Worm (Caenorhabditis elegans) whole organism, L3 larva: Measurements from ENCODE around the gene lron-15.

ENCODE experiments used
- R02D3.7 ChIP-seq: fragments of 150-350 bp; optimal IDR thresholded peaks from 2 replicates; lab custom pipeline; 2014; ENCODE audit warnings: missing biosample characterization, missing genetic modification characterization
- ZK546.5 ChIP-seq: sonication (generic microtip); optimal IDR thresholded peaks from 2 replicates; lab custom pipeline; 2017; ENCODE audit warnings: missing biosample characterization, missing genetic modification characterization
- aly-2 ChIP-seq: fragments of 150-350 bp; optimal IDR thresholded peaks from 2 replicates; lab custom pipeline; 2014; ENCODE audit warnings: missing biosample characterization, missing genetic modification characterization
- ama-1 ChIP-seq: fragments of 150-350 bp; optimal IDR thresholded peaks from 2 replicates; lab custom pipeline; 2018
- ceh-16 ChIP-seq: sonication (generic microtip); optimal IDR thresholded peaks from 2 replicates; lab custom pipeline; 2017; ENCODE audit warnings: missing biosample characterization, missing genetic modification characterization
- ceh-28 ChIP-seq: fragments of 150-350 bp; optimal IDR thresholded peaks from 2 replicates; lab custom pipeline; 2014; ENCODE audit warnings: missing biosample characterization, missing genetic modification reagents, missing genetic modification characterization
- ceh-82 ChIP-seq: fragments of 150-350 bp; optimal IDR thresholded peaks from 2 replicates; lab custom pipeline; 2014; ENCODE audit warnings: missing biosample characterization, missing genetic modification characterization
- ceh-9 ChIP-seq: sonication (generic microtip); optimal IDR thresholded peaks from 2 replicates; lab custom pipeline; 2018; ENCODE audit warnings: missing biosample characterization, missing genetic modification characterization
- daf-12 ChIP-seq: fragments of 150-350 bp; optimal IDR thresholded peaks from 2 replicates; lab custom pipeline; 2014; ENCODE audit warnings: missing biosample characterization, missing genetic modification reagents, missing genetic modification characterization
- egl-27 ChIP-seq: sonication (generic microtip); optimal IDR thresholded peaks from 4 replicates; lab custom pipeline; 2017; ENCODE audit warnings: missing biosample characterization, missing genetic modification reagents, missing genetic modification characterization
- egl-5 ChIP-seq: fragments of 150-350 bp; optimal IDR thresholded peaks from 2 replicates; lab custom pipeline; 2017; ENCODE audit warnings: missing biosample characterization, missing genetic modification reagents, missing genetic modification characterization, inconsistent platforms
- elt-1 ChIP-seq: fragments of 150-350 bp; optimal IDR thresholded peaks from 2 replicates; lab custom pipeline; 2014; ENCODE audit warnings: missing biosample characterization, missing genetic modification characterization
- elt-3 ChIP-seq, 3 experiments: fragments of 150-350 bp in 1 of 3; sonication (generic microtip) in 2 of 3; optimal IDR thresholded peaks; 2 replicates in 2 of 3; 4 replicates in 1 of 3; lab custom pipeline; 2014 to 2017; ENCODE audit warnings: missing biosample characterization in 3 of 3, missing genetic modification characterization in 3 of 3
- eor-1 ChIP-seq, 2 experiments: fragments of 150-350 bp; optimal IDR thresholded peaks; 2 replicates each; lab custom pipeline; 2014 to 2018; ENCODE audit warnings: missing biosample characterization in 2 of 2, missing genetic modification characterization in 2 of 2
- fkh-10 ChIP-seq: sonication (generic microtip); optimal IDR thresholded peaks from 2 replicates; lab custom pipeline; 2017; ENCODE audit warnings: missing biosample characterization, missing genetic modification reagents, missing genetic modification characterization
- fos-1 ChIP-seq: fragments of 150-350 bp; optimal IDR thresholded peaks from 2 replicates; lab custom pipeline; 2014; ENCODE audit warnings: missing biosample characterization, missing genetic modification characterization
- hmg-11 ChIP-seq: sonication (generic microtip); optimal IDR thresholded peaks from 2 replicates; lab custom pipeline; 2016; ENCODE audit warnings: missing genetic modification characterization, missing compliant biosample characterization
- jun-1 ChIP-seq: fragments of 150-350 bp; optimal IDR thresholded peaks from 2 replicates; lab custom pipeline; 2014; ENCODE audit warnings: missing biosample characterization, missing genetic modification reagents, missing genetic modification characterization
- lin-15B ChIP-seq: fragments of 150-350 bp; optimal IDR thresholded peaks from 2 replicates; lab custom pipeline; 2014; ENCODE audit warnings: missing biosample characterization, missing genetic modification characterization
- lsy-12 ChIP-seq: sonication (generic microtip); optimal IDR thresholded peaks from 2 replicates; lab custom pipeline; 2016; ENCODE audit warnings: mild to moderate bottlenecking, missing genetic modification characterization, missing compliant biosample characterization
- mdl-1 ChIP-seq: fragments of 150-350 bp; optimal IDR thresholded peaks from 2 replicates; lab custom pipeline; 2014; ENCODE audit warnings: missing biosample characterization, missing genetic modification characterization
- mml-1 ChIP-seq: fragments of 150-350 bp; sonication (generic microtip); optimal IDR thresholded peaks from 3 replicates; lab custom pipeline; 2014; ENCODE audit warnings: missing biosample characterization, missing genetic modification characterization
- nfya-1 ChIP-seq: sonication (generic microtip); optimal IDR thresholded peaks from 2 replicates; lab custom pipeline; 2017; ENCODE audit warnings: missing genetic modification characterization, mild to moderate bottlenecking, missing compliant biosample characterization, antibody characterized with exemption, moderate library complexity; ENCODE audit not compliant: insufficient read depth
- nhr-11 ChIP-seq: fragments of 150-350 bp; optimal IDR thresholded peaks from 2 replicates; lab custom pipeline; 2014; ENCODE audit warnings: missing biosample characterization, missing genetic modification characterization
- nhr-12 ChIP-seq: fragments of 150-350 bp; optimal IDR thresholded peaks from 2 replicates; lab custom pipeline; 2014; ENCODE audit warnings: missing biosample characterization, missing genetic modification characterization
- nhr-23 ChIP-seq: fragments of 150-350 bp; optimal IDR thresholded peaks from 2 replicates; lab custom pipeline; 2014; ENCODE audit warnings: missing biosample characterization, missing genetic modification reagents, missing genetic modification characterization
- nhr-25 ChIP-seq: sonication (generic microtip); optimal IDR thresholded peaks from 2 replicates; lab custom pipeline; 2017; ENCODE audit warnings: missing biosample characterization, missing genetic modification characterization
- nhr-43 ChIP-seq: sonication (generic microtip); optimal IDR thresholded peaks from 2 replicates; lab custom pipeline; 2016; ENCODE audit warnings: mild to moderate bottlenecking, missing genetic modification characterization, missing compliant biosample characterization; ENCODE audit not compliant: poor library complexity, severe bottlenecking
- nhr-67 ChIP-seq: fragments of 150-350 bp; optimal IDR thresholded peaks from 2 replicates; lab custom pipeline; 2014; ENCODE audit warnings: missing biosample characterization, missing genetic modification characterization
- nhr-76 ChIP-seq: fragments of 150-350 bp; sonication (generic microtip); optimal IDR thresholded peaks from 5 replicates; lab custom pipeline; 2014; ENCODE audit warnings: missing biosample characterization, missing genetic modification characterization
- sea-2 ChIP-seq: fragments of 150-350 bp; sonication (generic microtip); optimal IDR thresholded peaks from 4 replicates; lab custom pipeline; 2014; ENCODE audit warnings: missing biosample characterization, missing genetic modification reagents, missing genetic modification characterization
- skn-1 ChIP-seq: fragments of 150-350 bp; optimal IDR thresholded peaks from 2 replicates; lab custom pipeline; 2014; ENCODE audit warnings: missing biosample characterization, missing genetic modification characterization
- tbx-2 ChIP-seq: sonication (generic microtip); optimal IDR thresholded peaks from 2 replicates; lab custom pipeline; 2016; ENCODE audit warnings: mild to moderate bottlenecking, missing genetic modification characterization, missing compliant biosample characterization
- unc-62 ChIP-seq: fragments of 150-350 bp; sonication (generic microtip); optimal IDR thresholded peaks from 4 replicates; lab custom pipeline; 2014; ENCODE audit warnings: missing biosample characterization, missing genetic modification reagents, missing genetic modification characterization
- zag-1 ChIP-seq: fragments of 150-350 bp; optimal IDR thresholded peaks from 2 replicates; lab custom pipeline; 2014; ENCODE audit warnings: missing biosample characterization, missing genetic modification characterization
- ztf-11 ChIP-seq: fragments of 150-350 bp; optimal IDR thresholded peaks from 2 replicates; lab custom pipeline; 2014; ENCODE audit warnings: missing biosample characterization, missing genetic modification characterization

Gene lron-15

ce11 chrII:6513357-6513756, 31.3 kb downstream of the lron-15 start:
- TF ChIP-seq nhr-23 (tag; lab: Kevin White, UChicago) (no peak), nhr-11 (tag; lab: Kevin White, UChicago) (no peak), skn-1 (tag; lab: Kevin White, UChicago) (no peak), mdl-1 (tag; lab: Kevin White, UChicago) (no peak), nhr-25 (tag; lab: Kevin White, UChicago) (no peak), egl-27 (tag; lab: Kevin White, UChicago) (no peak), elt-3 (tag; optimal IDR thresholded peaks at IDR 0.05; lab: Kevin White, UChicago) (no peak)

DNA sequence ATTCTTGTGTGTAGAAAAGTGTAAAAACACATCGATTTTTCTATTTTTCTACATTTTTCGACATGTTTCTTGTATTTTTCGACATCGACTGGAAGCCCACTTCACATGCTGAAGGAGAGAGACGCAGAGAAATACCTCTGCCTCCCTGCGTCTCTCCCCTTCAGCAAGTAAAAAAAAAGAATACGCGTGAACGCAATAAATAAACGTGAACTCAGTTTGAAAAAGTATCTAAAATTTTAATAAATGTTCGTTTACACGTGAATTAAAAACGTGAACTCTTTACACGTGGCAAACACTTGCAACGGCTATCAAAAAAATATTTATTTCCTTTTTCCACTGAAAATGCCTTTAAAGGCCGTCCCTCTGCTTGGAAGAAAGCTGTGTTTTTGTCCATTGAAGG, 41.9 kb downstream of the lron-15 start, which contains the start of gene R05G9.1:
R05G9.1 (plus strand) TSS at position 343 of the 400 bp plus-strand sequence.
- TF ChIP-seq daf-12, result no peak
- no peak for TF ChIP-seq ceh-82 (tag; lab: Kevin White, UChicago)
- no peak for TF ChIP-seq ceh-28 (tag; lab: Kevin White, UChicago)
- TF ChIP-seq hmg-11, result no peak
- TF ChIP-seq tbx-2, result no peak
- no peak for TF ChIP-seq mml-1 (tag; lab: Kevin White, UChicago)
- no peak for TF ChIP-seq nhr-12 (tag; lab: Kevin White, UChicago)
- TF ChIP-seq aly-2 (tag; lab: Kevin White, UChicago), result no peak
- TF ChIP-seq nfya-1, result no peak
- TF ChIP-seq ceh-16 (tag; lab: Kevin White, UChicago), result no peak
- no peak for TF ChIP-seq elt-1 (tag; lab: Kevin White, UChicago)
- TF ChIP-seq skn-1 (tag; lab: Kevin White, UChicago), result no peak
- TF ChIP-seq lin-15B (tag; lab: Kevin White, UChicago), result no peak
- TF ChIP-seq ceh-9, result no peak
- TF ChIP-seq lsy-12 (tag; lab: Kevin White, UChicago), result no peak
- TF ChIP-seq unc-62 (GFP tag; lab: Kevin White, UChicago), result no peak
- no peak for TF ChIP-seq egl-5 (tag; lab: Kevin White, UChicago)
- TF ChIP-seq egl-27 (tag; lab: Kevin White, UChicago), result no peak
- no peak for TF ChIP-seq elt-3 (tag; optimal IDR thresholded peaks at IDR 0.05; lab: Kevin White, UChicago)

- TF ChIP-seq unc-62 (GFP tag; lab: Kevin White, UChicago), result no peak
- no peak for TF ChIP-seq fkh-10 (GFP tag; lab: Kevin White, UChicago)
- no peak for TF ChIP-seq skn-1 (tag; lab: Kevin White, UChicago)
- no peak for TF ChIP-seq ztf-11 (tag; lab: Kevin White, UChicago)
- no peak for TF ChIP-seq eor-1 (tag; optimal IDR thresholded peaks at IDR 0.05; lab: Kevin White, UChicago)
- TF ChIP-seq ZK546.5, result no peak
- no peak for TF ChIP-seq nhr-76 (tag; lab: Kevin White, UChicago)
- TF ChIP-seq jun-1 (tag; lab: Kevin White, UChicago), result no peak
- TF ChIP-seq ama-1, result no peak
- no peak for TF ChIP-seq hmg-11
- TF ChIP-seq aly-2 (tag; lab: Kevin White, UChicago), result no peak
- TF ChIP-seq nhr-43, result no peak
- no peak for TF ChIP-seq zag-1 (tag; lab: Kevin White, UChicago)
- no peak for TF ChIP-seq R02D3.7 (tag; lab: Kevin White, UChicago)
- no peak for TF ChIP-seq sea-2 (GFP tag; lab: Kevin White, UChicago)
- TF ChIP-seq ceh-28 (tag; lab: Kevin White, UChicago), result no peak
- no peak for TF ChIP-seq egl-27 (tag; lab: Kevin White, UChicago)
- no peak for TF ChIP-seq lsy-12 (tag; lab: Kevin White, UChicago)
These were observed 43.3 kb downstream of the lron-15 start, which contains the start of gene R05G9.3 for ce11 chrII:6501420-6501819. R05G9.3 (minus strand) TSS chrII:6501520.

DNA sequence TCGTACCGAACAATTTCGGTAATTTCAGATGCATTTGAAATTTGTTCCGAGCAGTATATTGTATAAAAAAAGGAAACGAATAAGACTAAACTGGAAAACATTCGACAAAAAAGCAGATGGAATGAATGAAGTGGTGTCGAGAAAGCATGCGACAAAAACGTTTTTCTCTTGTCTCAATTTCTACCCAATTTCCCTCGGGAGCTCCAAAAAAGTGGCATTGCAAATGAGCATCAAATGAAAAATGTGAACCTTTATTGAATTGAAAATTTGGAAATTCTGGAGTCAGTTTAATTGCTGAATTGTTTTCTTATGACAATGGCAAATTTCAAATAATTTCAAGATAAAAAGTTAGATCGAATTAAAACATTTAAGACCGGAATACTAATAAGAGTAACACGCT, 44.5 kb downstream of the lron-15 start, which contains the start of gene R05G9.5:
R05G9.5 (minus strand) TSS at position 101 of the 400 bp plus-strand sequence.
- TF ChIP-seq fos-1 (no peak), egl-5 (tag; lab: Kevin White, UChicago) (no peak), nhr-23 (tag; lab: Kevin White, UChicago) (no peak), nhr-12 (tag; lab: Kevin White, UChicago) (no peak), unc-62 (GFP tag; lab: Kevin White, UChicago) (no peak), daf-12 (no peak), fkh-10 (GFP tag; lab: Kevin White, UChicago) (no peak), nhr-43 (no peak), nhr-67 (tag; lab: Kevin White, UChicago) (no peak), elt-1 (tag; lab: Kevin White, UChicago) (no peak), hmg-11 (no peak), nhr-25 (tag; lab: Kevin White, UChicago) (no peak)
